Worm (Caenorhabditis elegans) whole organism, late embryonic: ENCODE results near the gene T11G6.4.

ENCODE experiments used
- F13H6.1 ChIP-seq: sonication (generic microtip); optimal IDR thresholded peaks from 2 replicates; lab custom pipeline; 2016; ENCODE audit warnings: missing genetic modification characterization, missing compliant biosample characterization
- K02D7.2 ChIP-seq: sonication (generic microtip); optimal IDR thresholded peaks from 2 replicates; lab custom pipeline; 2017; ENCODE audit warnings: mild to moderate bottlenecking, missing genetic modification characterization, missing compliant biosample characterization
- K09A11.1 ChIP-seq: sonication (generic microtip); optimal IDR thresholded peaks from 2 replicates; lab custom pipeline; 2017; ENCODE audit warnings: antibody characterized with exemption, mild to moderate bottlenecking, missing genetic modification characterization, missing compliant biosample characterization; ENCODE audit not compliant: insufficient read depth
- T23F11.4 ChIP-seq: fragments of 200-800 bp; sonication (Bioruptor generic); optimal IDR thresholded peaks from 2 replicates; lab custom pipeline; 2018; ENCODE audit warnings: mild to moderate bottlenecking, missing genetic modification characterization, missing compliant biosample characterization
- Y22D7AL.16 ChIP-seq: sonication (generic microtip); optimal IDR thresholded peaks from 2 replicates; lab custom pipeline; 2016; ENCODE audit warnings: missing genetic modification characterization, missing compliant biosample characterization
- ama-1 ChIP-seq: fragments of 150-350 bp; optimal IDR thresholded peaks from 2 replicates; lab custom pipeline; 2014
- ceh-14 ChIP-seq: sonication (generic microtip); optimal IDR thresholded peaks from 2 replicates; lab custom pipeline; 2016; ENCODE audit warnings: missing genotype, missing genetic modification characterization, missing compliant biosample characterization
- ceh-19 ChIP-seq: fragments of 200-800 bp; sonication (Bioruptor generic); optimal IDR thresholded peaks from 2 replicates; lab custom pipeline; 2018; ENCODE audit warnings: mild to moderate bottlenecking, missing genetic modification characterization, missing compliant biosample characterization
- ceh-24 ChIP-seq: sonication (generic microtip); optimal IDR thresholded peaks from 2 replicates; lab custom pipeline; 2016; ENCODE audit warnings: mild to moderate bottlenecking, missing genetic modification characterization, missing compliant biosample characterization
- ceh-30 ChIP-seq: fragments of 150-350 bp; optimal IDR thresholded peaks from 2 replicates; lab custom pipeline; 2014; ENCODE audit warnings: missing biosample characterization, missing genetic modification characterization
- ceh-31 ChIP-seq: sonication (generic microtip); optimal IDR thresholded peaks from 2 replicates; lab custom pipeline; 2016; ENCODE audit warnings: missing genetic modification characterization, missing compliant biosample characterization
- ceh-6 ChIP-seq: fragments of 200-800 bp; sonication (Bioruptor generic); optimal IDR thresholded peaks from 2 replicates; lab custom pipeline; 2018; ENCODE audit warnings: mild to moderate bottlenecking, missing genetic modification characterization, missing compliant biosample characterization
- che-1 ChIP-seq: sonication (generic microtip); optimal IDR thresholded peaks from 2 replicates; lab custom pipeline; 2016; ENCODE audit warnings: mild to moderate bottlenecking, missing genetic modification characterization, missing compliant biosample characterization
- dve-1 ChIP-seq: sonication (generic microtip); optimal IDR thresholded peaks from 2 replicates; lab custom pipeline; 2017; ENCODE audit warnings: antibody characterized with exemption, mild to moderate bottlenecking, missing genetic modification characterization, missing compliant biosample characterization
- elt-4 ChIP-seq: sonication (generic microtip); optimal IDR thresholded peaks from 2 replicates; lab custom pipeline; 2016; ENCODE audit warnings: missing genetic modification characterization, missing compliant biosample characterization
- fax-1 ChIP-seq: sonication (generic microtip); optimal IDR thresholded peaks from 2 replicates; lab custom pipeline; 2016; ENCODE audit warnings: missing genotype, missing genetic modification characterization, missing compliant biosample characterization
- gmeb-2 ChIP-seq: sonication (generic microtip); optimal IDR thresholded peaks from 2 replicates; lab custom pipeline; 2016; ENCODE audit warnings: missing genetic modification characterization, inconsistent platforms, missing compliant biosample characterization
- hlh-13 ChIP-seq: fragments of 200-800 bp; sonication (Bioruptor generic); optimal IDR thresholded peaks from 2 replicates; lab custom pipeline; 2018; ENCODE audit warnings: mild to moderate bottlenecking, missing genetic modification characterization, missing compliant biosample characterization
- hlh-15 ChIP-seq: sonication (generic microtip); optimal IDR thresholded peaks from 2 replicates; lab custom pipeline; 2016; ENCODE audit warnings: missing genetic modification characterization, missing compliant biosample characterization
- hlh-30 ChIP-seq: sonication (generic microtip); optimal IDR thresholded peaks from 2 replicates; lab custom pipeline; 2017; ENCODE audit warnings: antibody characterized with exemption, missing genetic modification characterization, missing compliant biosample characterization; ENCODE audit not compliant: insufficient read depth
- hlh-6 ChIP-seq: sonication (generic microtip); optimal IDR thresholded peaks from 2 replicates; lab custom pipeline; 2016; ENCODE audit warnings: missing genotype, missing genetic modification characterization, missing compliant biosample characterization
- hlh-8 ChIP-seq: sonication (generic microtip); optimal IDR thresholded peaks from 2 replicates; lab custom pipeline; 2016; ENCODE audit warnings: missing genotype, missing genetic modification characterization, missing compliant biosample characterization
- lim-6 ChIP-seq: sonication (generic microtip); optimal IDR thresholded peaks from 2 replicates; lab custom pipeline; 2016; ENCODE audit warnings: missing genetic modification characterization, missing compliant biosample characterization
- lin-11 ChIP-seq: fragments of 200-800 bp; sonication (Bioruptor generic); optimal IDR thresholded peaks from 2 replicates; lab custom pipeline; 2018; ENCODE audit warnings: mild to moderate bottlenecking, missing genetic modification characterization, missing compliant biosample characterization
- nfya-1 ChIP-seq: sonication (generic microtip); optimal IDR thresholded peaks from 2 replicates; lab custom pipeline; 2017; ENCODE audit warnings: missing genetic modification characterization, mild to moderate bottlenecking, missing compliant biosample characterization, antibody characterized with exemption, moderate library complexity
- nhr-232 ChIP-seq: sonication (generic microtip); optimal IDR thresholded peaks from 2 replicates; lab custom pipeline; 2016; ENCODE audit warnings: missing genetic modification characterization, missing compliant biosample characterization
- npax-4 ChIP-seq: sonication (generic microtip); optimal IDR thresholded peaks from 2 replicates; lab custom pipeline; 2016; ENCODE audit warnings: missing genetic modification characterization, missing compliant biosample characterization
- pag-3 ChIP-seq: sonication (generic microtip); optimal IDR thresholded peaks from 2 replicates; lab custom pipeline; 2016; ENCODE audit warnings: missing compliant biosample characterization, missing genetic modification characterization, borderline replicate concordance
- pax-1 ChIP-seq: fragments of 150-350 bp; optimal IDR thresholded peaks from 2 replicates; lab custom pipeline; 2014; ENCODE audit warnings: missing biosample characterization, missing genetic modification characterization
- pha-2 ChIP-seq: sonication (generic microtip); optimal IDR thresholded peaks from 2 replicates; lab custom pipeline; 2017; ENCODE audit warnings: mild to moderate bottlenecking, missing genetic modification characterization, missing compliant biosample characterization
- pqm-1 ChIP-seq: sonication (generic microtip); optimal IDR thresholded peaks from 2 replicates; lab custom pipeline; 2016; ENCODE audit warnings: missing genetic modification characterization, missing compliant biosample characterization
- sdc-2 ChIP-seq: sonication (generic microtip); optimal IDR thresholded peaks from 2 replicates; lab custom pipeline; 2016; ENCODE audit warnings: missing genotype, missing genetic modification characterization, missing compliant biosample characterization
- syd-9 ChIP-seq: sonication (generic microtip); optimal IDR thresholded peaks from 2 replicates; lab custom pipeline; 2016; ENCODE audit warnings: mild to moderate bottlenecking, missing genetic modification characterization, moderate library complexity, missing compliant biosample characterization
- ttx-3 ChIP-seq: sonication (generic microtip); optimal IDR thresholded peaks from 2 replicates; lab custom pipeline; 2016; ENCODE audit warnings: missing genetic modification reagents, missing genetic modification characterization, missing compliant biosample characterization
- unc-42 ChIP-seq: sonication (generic microtip); optimal IDR thresholded peaks from 2 replicates; lab custom pipeline; 2016; ENCODE audit warnings: missing genotype, missing genetic modification characterization, missing compliant biosample characterization
- unc-86 ChIP-seq: sonication (generic microtip); optimal IDR thresholded peaks from 2 replicates; lab custom pipeline; 2016; ENCODE audit warnings: missing genetic modification characterization, missing compliant biosample characterization
- zip-5 ChIP-seq: sonication (generic microtip); optimal IDR thresholded peaks from 2 replicates; lab custom pipeline; 2016; ENCODE audit warnings: missing genetic modification characterization, missing compliant biosample characterization

The T11G6.4 gene

DNA sequence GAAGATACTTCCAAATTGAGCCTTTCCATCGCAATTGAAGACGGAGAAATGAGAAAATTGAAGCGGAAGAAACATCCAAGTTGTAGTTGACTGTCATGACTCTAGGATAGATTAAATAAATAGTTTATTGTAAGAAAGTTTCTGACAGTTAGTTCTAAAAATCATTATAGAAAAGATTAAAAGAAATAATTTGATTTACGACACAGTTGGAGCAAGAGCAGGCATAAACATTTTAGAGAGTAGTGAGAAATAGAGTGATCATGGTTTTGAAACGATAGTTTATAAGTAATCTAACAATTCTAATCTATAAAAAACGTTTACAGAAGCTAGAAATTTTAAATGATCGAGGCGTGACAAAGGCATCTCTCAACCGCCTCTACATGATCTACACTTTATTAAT is 19.6 kb downstream of the T11G6.4 start, which contains the start of gene best-15:
TSS of gene best-15 (minus strand) at position 101 of the 400 bp plus-strand sequence.
- TF ChIP-seq hlh-8 (no peak), K09A11.1 (no peak), ama-1 (no peak), elt-4 (tag; lab: Kevin White, UChicago) (no peak), lin-11 (no peak), F13H6.1 (tag; lab: Kevin White, UChicago) (no peak), ceh-14 (tag; lab: Kevin White, UChicago) (no peak)

DNA sequence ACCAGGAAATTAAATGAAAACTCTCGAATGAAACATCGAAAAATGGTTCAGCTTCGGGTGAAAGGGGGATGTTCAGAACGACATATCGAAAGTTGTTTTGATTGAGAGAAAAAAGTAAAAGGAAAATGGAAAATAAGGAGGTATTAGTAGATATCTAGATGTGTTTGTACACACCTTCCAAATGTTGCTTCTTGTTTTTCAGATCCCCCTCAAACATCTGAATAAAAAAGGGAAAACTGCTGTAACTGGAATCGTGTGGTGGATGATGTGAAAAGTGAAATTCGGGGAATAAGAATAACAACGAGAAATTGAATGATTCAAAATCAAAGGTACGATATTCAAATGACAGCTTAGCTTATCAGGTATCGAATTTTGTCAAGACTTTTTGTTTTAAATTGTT is 23.7 kb downstream of the T11G6.4 start, which contains the start of gene npax-3:
TSS of gene npax-3 (minus strand) at position 101 of the 400 bp plus-strand sequence.
- TF ChIP-seq gmeb-2 (tag; lab: Kevin White, UChicago) (no peak), ceh-30 (no peak), hlh-13 (GFP tag; lab: Kevin White, UChicago) (no peak), pax-1 (tag; lab: Kevin White, UChicago) (no peak), T23F11.4 (GFP tag; lab: Kevin White, UChicago) (no peak), npax-4 (tag; lab: Kevin White, UChicago) (no peak), dve-1 (no peak), hlh-6 (no peak), pag-3 (tag; lab: Kevin White, UChicago) (no peak), che-1 (tag; lab: Kevin White, UChicago) (no peak), ceh-6 (no peak), syd-9 (tag; lab: Kevin White, UChicago) (no peak), ceh-24 (tag; lab: Kevin White, UChicago) (no peak), lim-6 (tag; lab: Kevin White, UChicago) (no peak), sdc-2 (tag; lab: Kevin White, UChicago) (no peak), pqm-1 (tag; lab: Kevin White, UChicago) (no peak), lin-11 (no peak), zip-5 (tag; lab: Kevin White, UChicago) (no peak), unc-86 (no peak)

DNA sequence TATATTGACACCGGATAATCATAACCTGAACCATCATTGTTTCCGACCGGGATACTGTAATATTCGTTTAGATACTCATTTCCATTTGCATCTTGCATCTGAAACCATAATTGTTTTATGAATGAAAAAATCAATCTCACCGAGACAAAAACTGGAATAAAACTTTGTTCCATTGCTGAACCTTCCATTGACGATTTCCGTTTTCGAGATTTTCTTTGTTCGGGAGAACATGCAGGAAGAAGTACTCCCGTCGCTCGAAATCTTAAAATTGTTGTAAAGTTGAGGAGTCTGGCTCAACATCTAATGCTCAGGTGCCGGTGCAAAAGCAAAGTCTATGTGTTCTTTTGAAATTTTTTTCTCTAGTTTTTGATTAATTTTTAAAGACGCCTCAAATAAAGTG is 25.7 kb downstream of the T11G6.4 start:
- TF ChIP-seq unc-42 (tag; lab: Kevin White, UChicago), result no peak
- no peak for TF ChIP-seq ceh-19 (GFP tag; lab: Kevin White, UChicago)
- no peak for TF ChIP-seq ceh-24 (tag; lab: Kevin White, UChicago)
- TF ChIP-seq ama-1, result no peak
- TF ChIP-seq zip-5 (tag; lab: Kevin White, UChicago), result no peak
- no peak for TF ChIP-seq pqm-1 (tag; lab: Kevin White, UChicago)
- TF ChIP-seq hlh-6, result no peak
- no peak for TF ChIP-seq unc-86
- TF ChIP-seq fax-1, result no peak
- no peak for TF ChIP-seq ceh-31 (tag; lab: Kevin White, UChicago)
- no peak for TF ChIP-seq pha-2 (tag; lab: Kevin White, UChicago)
- no peak for TF ChIP-seq hlh-13 (GFP tag; lab: Kevin White, UChicago)
- TF ChIP-seq hlh-15 (tag; lab: Kevin White, UChicago), result no peak
- no peak for TF ChIP-seq dve-1
- TF ChIP-seq ttx-3, result no peak
- TF ChIP-seq, all 69 proteins: peak for 0

DNA sequence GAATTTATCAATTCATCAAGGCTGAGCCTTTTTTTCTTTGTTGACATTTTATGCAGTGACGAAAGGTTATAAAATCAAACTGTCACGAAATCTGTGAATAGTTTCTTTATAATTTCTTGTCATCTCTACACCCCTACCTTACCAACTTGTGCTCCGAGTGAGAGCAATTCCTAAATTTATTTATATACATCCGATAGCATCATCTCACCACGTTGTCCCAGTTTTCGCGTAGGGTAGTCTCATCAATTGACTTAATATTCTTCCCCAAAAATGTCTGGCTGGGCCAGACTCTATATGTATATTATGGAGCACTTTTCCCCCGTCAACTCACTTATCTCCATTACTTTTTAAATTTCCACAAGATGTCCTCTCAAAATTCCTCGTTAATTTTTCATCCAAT is 26.4 kb downstream of the T11G6.4 start:
- TF ChIP-seq pax-1 (tag; lab: Kevin White, UChicago) (no peak), unc-86 (no peak), hlh-30 (no peak), nhr-232 (tag; lab: Kevin White, UChicago) (no peak), Y22D7AL.16 (tag; lab: Kevin White, UChicago) (no peak), lin-11 (no peak), pqm-1 (tag; lab: Kevin White, UChicago) (no peak), K02D7.2 (no peak), nfya-1 (no peak)
